Worm (Caenorhabditis elegans): ENCODE data around the gene col-121.

The col-121 gene

DNA sequence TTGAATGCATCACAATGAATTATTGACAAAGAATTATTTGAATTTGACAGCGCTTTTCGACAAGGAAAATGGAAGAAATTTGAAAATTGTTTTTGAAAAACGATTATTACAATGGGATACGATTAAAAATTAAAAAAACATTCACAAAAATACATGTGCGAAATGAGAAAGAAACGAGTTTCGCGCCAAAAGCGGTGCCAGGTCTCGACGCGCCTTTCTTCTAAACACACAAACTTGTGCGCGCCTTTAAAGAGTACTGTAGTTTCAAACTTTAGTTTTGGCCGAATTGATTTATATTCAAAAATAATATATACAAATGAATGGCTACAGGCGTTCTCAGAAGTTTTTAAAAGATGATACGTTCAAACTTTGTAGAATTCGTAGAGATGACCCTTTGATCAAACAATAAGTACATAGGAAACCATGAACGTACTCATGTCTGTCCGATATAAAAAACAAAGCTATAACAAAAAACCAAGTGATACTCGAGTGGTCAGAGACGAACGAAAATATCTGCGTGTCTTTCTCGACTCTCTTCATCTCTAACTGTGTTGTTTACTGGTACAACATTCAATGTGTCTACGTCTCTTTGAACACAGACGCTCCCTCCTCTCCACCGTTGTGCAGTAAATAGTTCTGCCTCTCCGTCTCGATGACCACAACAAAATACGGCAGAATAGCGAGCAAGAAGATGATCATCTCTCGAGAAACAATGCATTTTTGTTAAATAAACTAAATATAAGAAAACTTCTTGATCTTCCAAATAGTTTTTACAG, 28.0 kb downstream of the col-121 start (continued):
- TF ChIP-seq zip-11 (GFP tag; IDR thresholded peaks at IDR 0.05) (no peak), daf-16 (GFP tag; optimal IDR thresholded peaks at IDR 0.05) (peak in 1 of 2 experiments; percentile 71), daf-16 (tag; optimal IDR thresholded peaks at IDR 0.05) (peak; percentile 98), F10B5.3 (tag; optimal IDR thresholded peaks at IDR 0.05) (no peak), dmd-9 (GFP tag; IDR thresholded peaks at IDR 0.05) (no peak), ZK337.2 (GFP tag; IDR thresholded peaks at IDR 0.05) (no peak), rbr-2 (tag; optimal IDR thresholded peaks at IDR 0.05) (peak; percentile 14), hlh-30 (tag; optimal IDR thresholded peaks at IDR 0.05; ENCODE audit: insufficient read depth) (peak; percentile 22), fos-1 (tag; optimal IDR thresholded peaks at IDR 0.05) (no peak), set-16 (GFP tag; IDR thresholded peaks at IDR 0.05) (no peak), mes-2 (tag; optimal IDR thresholded peaks at IDR 0.05; ENCODE audit: poor library complexity, severe bottlenecking) (peak; percentile 51), snpc-4 (tag; optimal IDR thresholded peaks at IDR 0.05) (no peak), saeg-2 (GFP tag; IDR thresholded peaks at IDR 0.05) (no peak), nhr-48 (tag; optimal IDR thresholded peaks at IDR 0.05) (no peak), daf-12 (tag; optimal IDR thresholded peaks at IDR 0.05) (no peak), ctbp-1 (GFP tag; IDR thresholded peaks at IDR 0.05) (no peak), ztf-7 (tag; optimal IDR thresholded peaks at IDR 0.05) (no peak), ceh-44 (GFP tag; IDR thresholded peaks at IDR 0.05) (no peak), unc-62 (GFP tag; optimal IDR thresholded peaks at IDR 0.05 in 1 of 2) (no peak), unc-62 (tag; optimal IDR thresholded peaks at IDR 0.05) (no peak), lin-13 (GFP tag; optimal IDR thresholded peaks at IDR 0.05) (no peak), jun-1 (tag; optimal IDR thresholded peaks at IDR 0.05) (no peak), egl-27 (tag; optimal IDR thresholded peaks at IDR 0.05) (no peak), madf-5 (GFP tag; IDR thresholded peaks at IDR 0.05) (no peak), T26A8.4 (GFP tag; IDR thresholded peaks at IDR 0.05) (no peak), unc-130 (GFP tag; optimal IDR thresholded peaks at IDR 0.05) (peak; percentile 4), nhr-42 (GFP tag; IDR thresholded peaks at IDR 0.05) (no peak), ama-1 (optimal IDR thresholded peaks at IDR 0.05) (no peak), mdl-1 (tag; optimal IDR thresholded peaks at IDR 0.05) (no peak), vab-7 (GFP tag; IDR thresholded peaks at IDR 0.05) (no peak), sdz-12 (GFP tag; optimal IDR thresholded peaks at IDR 0.05) (no peak), F37D6.2 (tag; optimal IDR thresholded peaks at IDR 0.05) (no peak), nhr-10 (tag; optimal IDR thresholded peaks at IDR 0.05) (no peak), pqm-1 (tag; optimal IDR thresholded peaks at IDR 0.05) (no peak), Y5F2A.4 (GFP tag; optimal IDR thresholded peaks at IDR 0.05) (no peak), snpc-1.2 (GFP tag; IDR thresholded peaks at IDR 0.05) (no peak; the same call in 1 of the 2 replicates), lim-7 (GFP tag; IDR thresholded peaks at IDR 0.05) (no peak), tra-1 (GFP tag; IDR thresholded peaks at IDR 0.05) (no peak), mxl-3 (GFP tag; optimal IDR thresholded peaks at IDR 0.05) (no peak), ztf-11 (tag; optimal IDR thresholded peaks at IDR 0.05) (no peak)

DNA sequence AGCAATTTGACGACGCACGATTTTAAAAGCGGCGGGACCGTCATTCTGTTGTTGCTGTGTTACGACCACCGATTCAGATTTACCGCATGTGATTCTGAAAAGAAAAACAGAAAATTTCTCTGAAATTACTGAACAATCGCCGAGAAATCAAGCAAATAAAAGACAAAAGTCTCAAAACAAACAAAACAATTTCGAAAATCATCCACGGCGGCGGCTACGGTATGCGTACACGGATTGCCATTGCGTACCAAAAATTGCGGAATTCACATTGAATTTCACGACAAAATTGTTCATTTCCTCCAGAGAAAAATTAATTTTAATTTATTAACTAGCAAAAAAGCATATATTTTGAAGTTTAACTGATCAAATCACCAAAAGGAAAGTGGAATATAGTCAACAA, 29.6 kb downstream of the col-121 start, which contains the start of gene pezo-1:
Gene pezo-1, minus strand, starts transcription at position 101 of the 400 bp plus-strand sequence.
- TF ChIP-seq lir-3 (tag; optimal IDR thresholded peaks at IDR 0.05): no peak
- TF ChIP-seq saeg-2 (GFP tag; IDR thresholded peaks at IDR 0.05): no peak
- no peak for TF ChIP-seq nhr-77 (tag; optimal IDR thresholded peaks at IDR 0.05)
- peak in 1 of 2 experiments; percentile 48 for TF ChIP-seq lsy-2 (tag; optimal IDR thresholded peaks at IDR 0.05)
